Fruit fly (Drosophila melanogaster) whole organism, embryonic: ENCODE data around the gene Rab39.
A peak's percentile ranks its signal among the peaks of the same experiment; 100 is the strongest.

Source experiments
- CG10209 ChIP-seq: fragments of 200-800 bp; sonication (Bioruptor generic); optimal IDR thresholded peaks from 3 replicates; lab custom pipeline; 2017; ENCODE audit warnings: missing biosample characterization, mild to moderate bottlenecking, missing genetic modification characterization, missing genetic modification reagents
- CG10274 ChIP-seq: fragments of 200-800 bp; sonication (Bioruptor generic); optimal IDR thresholded peaks from 3 replicates; lab custom pipeline; 2017; ENCODE audit warnings: missing biosample characterization, mild to moderate bottlenecking, missing genetic modification characterization
- CG10462 ChIP-seq: fragments of 200-800 bp; sonication (Bioruptor generic); optimal IDR thresholded peaks from 2 replicates; lab custom pipeline; 2016; ENCODE audit warnings: missing biosample characterization, missing genetic modification characterization
- CG10543 ChIP-seq: fragments of 200-800 bp; sonication (Bioruptor generic); optimal IDR thresholded peaks from 3 replicates; lab custom pipeline; 2017; ENCODE audit warnings: missing biosample characterization, mild to moderate bottlenecking, missing genetic modification characterization, moderate library complexity
- CG1233 ChIP-seq: fragments of 200-800 bp; sonication (Bioruptor generic); optimal IDR thresholded peaks from 4 replicates; lab custom pipeline; 2018; ENCODE audit warnings: missing biosample characterization, mild to moderate bottlenecking, missing genetic modification characterization
- CG12659 ChIP-seq: fragments of 200-800 bp; sonication (Bioruptor generic); optimal IDR thresholded peaks from 3 replicates; lab custom pipeline; 2017; ENCODE audit warnings: mild to moderate bottlenecking, missing biosample characterization, missing genetic modification reagents, missing genetic modification characterization
- CG13424 ChIP-seq: fragments of 200-800 bp; sonication (Bioruptor generic); optimal IDR thresholded peaks from 2 replicates; lab custom pipeline; 2019; ENCODE audit warnings: missing biosample characterization, mild to moderate bottlenecking, missing genetic modification characterization, moderate library complexity
- CG17802 ChIP-seq: fragments of 200-800 bp; sonication (Bioruptor generic); optimal IDR thresholded peaks from 2 replicates; lab custom pipeline; 2018; ENCODE audit warnings: missing biosample characterization, mild to moderate bottlenecking, missing genetic modification characterization, moderate library complexity
- CG17829 ChIP-seq: fragments of 200-800 bp; optimal IDR thresholded peaks from 2 replicates; lab custom pipeline; 2019; ENCODE audit warnings: missing biosample characterization, mild to moderate bottlenecking, missing genetic modification characterization, moderate library complexity
- CG17912 ChIP-seq: fragments of 200-800 bp; sonication (Bioruptor generic); optimal IDR thresholded peaks from 2 replicates; lab custom pipeline; 2018; ENCODE audit warnings: missing biosample characterization, mild to moderate bottlenecking, missing genetic modification characterization
- CG30020 ChIP-seq: fragments of 200-800 bp; optimal IDR thresholded peaks from 2 replicates; lab custom pipeline; 2019; ENCODE audit warnings: missing biosample characterization, mild to moderate bottlenecking, missing genetic modification characterization, moderate library complexity
- CG42726 ChIP-seq: fragments of 200-800 bp; sonication (Bioruptor generic); IDR thresholded peaks from 2 replicates; pipeline ENCODE4 v1.3.6; 2022; ENCODE audit warnings: missing biosample characterization, missing genetic modification characterization; ENCODE audit not compliant: partially characterized antibody
- CG6791 ChIP-seq: fragments of 200-800 bp; sonication (Bioruptor generic); IDR thresholded peaks from 3 replicates; pipeline ENCODE4 v1.3.6; 2022; ENCODE audit warnings: missing biosample characterization, missing genetic modification characterization; ENCODE audit not compliant: partially characterized antibody
- CG8478 ChIP-seq: fragments of >200 bp; optimal IDR thresholded peaks from 2 replicates; lab custom pipeline; 2018
- E2f1 ChIP-seq: fragments of 200-800 bp; sonication (Bioruptor generic); IDR thresholded peaks from 2 replicates; pipeline ENCODE4 v1.3.6; 2022; ENCODE audit warnings: missing biosample characterization, missing genetic modification characterization
- Eip74EF ChIP-seq, 2 experiments: fragments of 200-800 bp in 1 of 2; fragments of >200 bp in 1 of 2; sonication (Bioruptor generic) in 1 of 2; optimal IDR thresholded peaks; 2 replicates each; lab custom pipeline; 2017 to 2019; ENCODE audit warnings: missing biosample characterization in 2 of 2, missing genetic modification characterization in 2 of 2, mild to moderate bottlenecking in 1 of 2, moderate library complexity in 1 of 2
- Fer1 ChIP-seq: fragments of 200-800 bp; sonication (Bioruptor generic); optimal IDR thresholded peaks from 2 replicates; lab custom pipeline; 2017; ENCODE audit warnings: missing biosample characterization, mild to moderate bottlenecking, missing genetic modification characterization
- Fer3 ChIP-seq: fragments of 200-800 bp; sonication (Bioruptor generic); optimal IDR thresholded peaks from 2 replicates; lab custom pipeline; 2018; ENCODE audit warnings: missing biosample characterization, mild to moderate bottlenecking, missing genetic modification characterization, moderate library complexity
- HLH4C ChIP-seq: fragments of 200-800 bp; sonication (Bioruptor generic); IDR thresholded peaks from 3 replicates; pipeline ENCODE4 v1.3.6; 2022; ENCODE audit warnings: missing biosample characterization, missing genetic modification characterization; ENCODE audit not compliant: partially characterized antibody
- Med ChIP-seq: fragments of 200-800 bp; sonication (Bioruptor generic); peaks from one replicate; lab custom pipeline; 2016; ENCODE audit warnings: missing biosample characterization, missing genetic modification characterization, mild to moderate bottlenecking, inconsistent platforms, moderate library complexity
- Myb ChIP-seq: fragments of 200-800 bp; sonication (Bioruptor generic); optimal IDR thresholded peaks from 2 replicates; lab custom pipeline; 2016; ENCODE audit warnings: missing biosample characterization, missing genetic modification characterization
- Neu2 ChIP-seq: fragments of 200-800 bp; sonication (Bioruptor generic); optimal IDR thresholded peaks from 3 replicates; lab custom pipeline; 2016; ENCODE audit warnings: missing biosample characterization, missing genetic modification characterization, borderline replicate concordance
- Nf-YA ChIP-seq: fragments of 200-800 bp; sonication (Bioruptor generic); IDR thresholded peaks from 2 replicates; pipeline ENCODE4 v1.3.6; 2022; ENCODE audit warnings: missing biosample characterization, missing genetic modification characterization
- Opbp ChIP-seq: fragments of 200-800 bp; sonication (Bioruptor generic); IDR thresholded peaks from 3 replicates; pipeline ENCODE4 v1.3.6; 2022; ENCODE audit warnings: missing biosample characterization, missing genetic modification characterization; ENCODE audit not compliant: partially characterized antibody
- Pdp1 ChIP-seq, 2 experiments: fragments of 200-800 bp; sonication (Bioruptor generic); optimal IDR thresholded peaks; 3 replicates each; lab custom pipeline; 2016; ENCODE audit warnings: missing biosample characterization in 2 of 2, missing genetic modification characterization in 2 of 2, mild to moderate bottlenecking in 1 of 2, moderate library complexity in 1 of 2
- Sox100B ChIP-seq: fragments of 200-800 bp; sonication (Bioruptor generic); optimal IDR thresholded peaks from 3 replicates; lab custom pipeline; 2018; ENCODE audit warnings: missing biosample characterization, mild to moderate bottlenecking, missing genetic modification characterization
- TFAM ChIP-seq: fragments of 200-800 bp; sonication (Bioruptor generic); optimal IDR thresholded peaks from 2 replicates; lab custom pipeline; 2017; ENCODE audit warnings: missing biosample characterization, missing genetic modification characterization, inconsistent platforms
- abd-A ChIP-seq: fragments of 200-800 bp; sonication (Bioruptor generic); optimal IDR thresholded peaks from 3 replicates; lab custom pipeline; 2019; ENCODE audit warnings: missing biosample characterization, mild to moderate bottlenecking, missing genetic modification characterization, moderate library complexity
- ac ChIP-seq: fragments of 200-800 bp; sonication (Bioruptor generic); optimal IDR thresholded peaks from 3 replicates; lab custom pipeline; 2017; ENCODE audit warnings: missing biosample characterization, mild to moderate bottlenecking, missing genetic modification characterization
- bbx ChIP-seq: fragments of 200-800 bp; sonication (Bioruptor generic); IDR thresholded peaks from 2 replicates; pipeline ENCODE4 v1.3.6; 2022; ENCODE audit warnings: missing biosample characterization, missing genetic modification characterization; ENCODE audit not compliant: partially characterized antibody
- bsh ChIP-seq, 2 experiments: fragments of 200-800 bp; sonication (Bioruptor generic); optimal IDR thresholded peaks; 2 replicates each; lab custom pipeline; 2017 to 2018; ENCODE audit warnings: mild to moderate bottlenecking in 2 of 2, missing biosample characterization in 2 of 2, missing genetic modification characterization in 2 of 2, moderate library complexity in 1 of 2
- dmrt11E ChIP-seq: fragments of 200-800 bp; sonication (Bioruptor generic); optimal IDR thresholded peaks from 3 replicates; lab custom pipeline; 2018; ENCODE audit warnings: missing biosample characterization, mild to moderate bottlenecking, missing genetic modification characterization, moderate library complexity
- fu2 ChIP-seq: fragments of 200-800 bp; sonication (Bioruptor generic); optimal IDR thresholded peaks from 2 replicates; lab custom pipeline; 2016; ENCODE audit warnings: missing biosample characterization, missing genetic modification characterization
- ham ChIP-seq: fragments of 200-800 bp; sonication (Bioruptor generic); IDR thresholded peaks from 2 replicates; pipeline ENCODE4 v1.3.6; 2022; ENCODE audit warnings: missing biosample characterization, missing genetic modification characterization
- insv ChIP-seq, 2 experiments: fragments of 200-800 bp; sonication (Bioruptor generic); optimal IDR thresholded peaks; 3 replicates each; lab custom pipeline; 2016 to 2018; ENCODE audit warnings: missing biosample characterization in 2 of 2, missing genetic modification characterization in 2 of 2
- jumu ChIP-seq: fragments of 200-800 bp; sonication (Bioruptor generic); optimal IDR thresholded peaks from 3 replicates; lab custom pipeline; 2016; ENCODE audit warnings: missing biosample characterization, missing genetic modification characterization
- lmd ChIP-seq: fragments of 200-800 bp; sonication (Bioruptor generic); IDR thresholded peaks from 2 replicates; pipeline ENCODE4 v1.3.6; 2022; ENCODE audit warnings: missing biosample characterization, missing genetic modification characterization
- nmo ChIP-seq: fragments of 200-800 bp; sonication (Bioruptor generic); optimal IDR thresholded peaks from 2 replicates; lab custom pipeline; 2018; ENCODE audit warnings: missing biosample characterization, mild to moderate bottlenecking, missing genetic modification characterization, moderate library complexity
- oc ChIP-seq: fragments of 200-800 bp; sonication (Bioruptor generic); optimal IDR thresholded peaks from 2 replicates; lab custom pipeline; 2018; ENCODE audit warnings: missing biosample characterization, mild to moderate bottlenecking, missing genetic modification characterization, moderate library complexity
- p53 ChIP-seq: fragments of 200-800 bp; sonication (Bioruptor generic); optimal IDR thresholded peaks from 2 replicates; lab custom pipeline; 2016; ENCODE audit warnings: missing biosample characterization, missing genetic modification characterization
- peb ChIP-seq: fragments of 200-800 bp; sonication (Bioruptor generic); IDR thresholded peaks from 2 replicates; pipeline ENCODE4 v1.3.6; 2022; ENCODE audit warnings: missing biosample characterization, missing genetic modification characterization
- psq ChIP-seq: fragments of 200-800 bp; sonication (Bioruptor generic); optimal IDR thresholded peaks from 2 replicates; lab custom pipeline; 2017; ENCODE audit warnings: missing biosample characterization, missing genetic modification characterization
- sd ChIP-seq: fragments of 200-800 bp; sonication (Bioruptor generic); optimal IDR thresholded peaks from 3 replicates; lab custom pipeline; 2018; ENCODE audit warnings: missing biosample characterization, mild to moderate bottlenecking, missing genetic modification characterization, moderate library complexity
- sisA ChIP-seq: fragments of 200-800 bp; sonication (Bioruptor generic); IDR thresholded peaks from 2 replicates; pipeline ENCODE4 v1.3.6; 2022; ENCODE audit warnings: missing biosample characterization, missing genetic modification characterization
- sob ChIP-seq: fragments of 200-800 bp; sonication (Bioruptor generic); IDR thresholded peaks from 2 replicates; pipeline ENCODE4 v1.3.6; 2022; ENCODE audit warnings: missing biosample characterization, missing genetic modification characterization
- stc ChIP-seq: fragments of 200-800 bp; sonication (Bioruptor generic); IDR thresholded peaks from 2 replicates; pipeline ENCODE4 v1.3.6; 2022; ENCODE audit warnings: missing biosample characterization, missing genetic modification characterization
- wor ChIP-seq: fragments of 200-800 bp; sonication (Bioruptor generic); IDR thresholded peaks from 2 replicates; pipeline ENCODE4 v1.3.6; 2022; ENCODE audit warnings: missing biosample characterization, missing genetic modification characterization

Rab39 gene

dm6 chrX:7706398-7707349 is 28.0 kb upstream of the Rab39 start (continued):
- peak; percentile 69 to 98 for TF ChIP-seq Pdp1 (GFP tag; optimal IDR thresholded peaks at IDR 0.05; lab: Kevin White, UChicago)
- peak; percentile 81 for TF ChIP-seq ac
- peak; percentile 97 for TF ChIP-seq wor (GFP tag; lab: Robert Waterston, UW)
- peak; percentile 33 for TF ChIP-seq Neu2
- peak; percentile 97 to 98 for TF ChIP-seq bsh (GFP tag; optimal IDR thresholded peaks at IDR 0.05; lab: Kevin White, UChicago)
- peak; percentile 91 for TF ChIP-seq ham (GFP tag; lab: Robert Waterston, UW)
- TF ChIP-seq Fer3 (tag; lab: Kevin White, UChicago): peak; percentile 99
- peak; percentile 98 for TF ChIP-seq abd-A (tag; lab: Kevin White, UChicago)
- TF ChIP-seq CG10209 (GFP tag; lab: Kevin White, UChicago): peak; percentile 96
- peak; percentile 99 for TF ChIP-seq sob
- TF ChIP-seq peb (GFP tag; lab: Robert Waterston, UW): peak; percentile 97
- TF ChIP-seq Fer1: peak; percentile 99
- no peak for TF ChIP-seq HLH4C
- peak in 1 of 2 experiments; percentile 78 for TF ChIP-seq insv (GFP tag; optimal IDR thresholded peaks at IDR 0.05; lab: Kevin White, UChicago)
- no peak for TF ChIP-seq CG42726 (GFP tag; lab: Robert Waterston, UW)
- no peak for TF ChIP-seq p53 (GFP tag; lab: Kevin White, UChicago)
- peak; percentile 96 for TF ChIP-seq Sox100B (GFP tag; lab: Kevin White, UChicago)
- peak; percentile 91 for TF ChIP-seq dmrt11E (tag; lab: Kevin White, UChicago)
- peak; percentile 73 for TF ChIP-seq TFAM (GFP tag; lab: Kevin White, UChicago)
- peak in 1 of 2 experiments; percentile 97 for TF ChIP-seq Eip74EF (GFP tag; optimal IDR thresholded peaks at IDR 0.05; lab: Kevin White, UChicago)
- TF ChIP-seq stc: peak; percentile 98
- TF ChIP-seq CG10274 (GFP tag; lab: Kevin White, UChicago): peak; percentile 85
- TF ChIP-seq CG8478 (lab: Kevin White, UChicago): no peak
- TF ChIP-seq CG17829 (tag; lab: Kevin White, UChicago): peak; percentile 98
- peak; percentile 88 for TF ChIP-seq CG30020 (tag; lab: Kevin White, UChicago)
- TF ChIP-seq Myb (GFP tag; lab: Kevin White, UChicago): peak; percentile 30
- TF ChIP-seq Opbp: no peak
- TF ChIP-seq E2f1 (GFP tag; lab: Robert Waterston, UW): peak; percentile 98
- peak; percentile 98 for TF ChIP-seq lmd (GFP tag; lab: Robert Waterston, UW)
- TF ChIP-seq CG1233 (GFP tag; lab: Kevin White, UChicago): peak; percentile 98
- TF ChIP-seq bbx (GFP tag; lab: Robert Waterston, UW): no peak
- TF ChIP-seq psq: peak; percentile 93
- TF ChIP-seq CG10462 (GFP tag; lab: Kevin White, UChicago): peak; percentile 89
- TF ChIP-seq nmo (GFP tag; lab: Kevin White, UChicago): peak; percentile 98
- TF ChIP-seq CG17802 (tag; lab: Kevin White, UChicago): peak; percentile 85
- TF ChIP-seq fu2 (GFP tag; lab: Kevin White, UChicago): peak; percentile 72
- peak; percentile 99 for TF ChIP-seq CG12659 (GFP tag; lab: Kevin White, UChicago)
- TF ChIP-seq Med (GFP tag; lab: Kevin White, UChicago): peak; percentile 98
- peak; percentile 99 for TF ChIP-seq CG13424 (tag; lab: Kevin White, UChicago)
- TF ChIP-seq oc: peak; percentile 98
- peak; percentile 94 for TF ChIP-seq sd
- TF ChIP-seq CG6791 (GFP tag; lab: Robert Waterston, UW): no peak
- TF ChIP-seq jumu (GFP tag; lab: Kevin White, UChicago): peak; percentile 74
- TF ChIP-seq sisA (GFP tag; lab: Robert Waterston, UW): peak; percentile 98
- peak; percentile 99 for TF ChIP-seq CG10543 (GFP tag; lab: Kevin White, UChicago)
- TF ChIP-seq CG17912 (GFP tag; lab: Kevin White, UChicago): peak; percentile 97
- TF ChIP-seq Nf-YA (GFP tag; lab: Robert Waterston, UW): peak; percentile 97
